Fruit fly (Drosophila melanogaster) whole organism, embryonic: ENCODE measurements around the gene CG33160.

Experiments
- CG18599 ChIP-seq: fragments of 200-800 bp; sonication (Bioruptor generic); optimal IDR thresholded peaks from 3 replicates; lab custom pipeline; 2017; ENCODE audit warnings: missing biosample characterization, missing genetic modification characterization, mild to moderate bottlenecking, moderate library complexity, missing genetic modification reagents
- sr ChIP-seq: fragments of 200-800 bp; sonication (Bioruptor generic); IDR thresholded peaks from 3 replicates; pipeline ENCODE4 v1.3.6; 2022; ENCODE audit warnings: missing biosample characterization, missing genetic modification characterization

DNA sequence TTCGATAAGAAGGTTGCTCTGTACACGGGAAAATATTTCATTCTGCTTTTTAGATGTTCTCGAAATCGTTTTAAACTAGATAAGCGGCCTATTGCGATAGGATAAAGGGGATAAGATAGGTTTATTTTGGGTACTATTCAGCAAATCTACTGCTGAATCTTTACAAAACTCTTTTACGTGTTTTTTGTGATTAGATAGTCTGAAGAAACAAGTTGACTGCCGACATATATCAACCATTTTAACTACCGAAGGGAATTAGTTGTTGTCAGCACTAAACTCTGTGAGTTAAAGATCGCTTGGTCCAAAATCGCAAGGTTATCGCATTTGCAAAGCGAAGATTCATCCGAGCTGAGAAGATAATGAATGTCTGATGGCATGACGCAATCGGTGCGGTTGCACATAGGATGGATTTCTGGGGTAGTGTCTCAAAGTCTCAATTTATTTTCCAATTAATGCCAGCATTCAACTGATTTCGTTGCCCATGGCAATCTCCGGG, 39.9 kb downstream of the CG33160 start, which contains the start of gene Asciz:
- TF ChIP-seq CG18599 (GFP tag; lab: Kevin White, UChicago) (no peak), sr (GFP tag; lab: Robert Waterston, UW) (no peak)
